Fruit fly (Drosophila melanogaster): ENCODE measurements around the gene CG14442.

DNA sequence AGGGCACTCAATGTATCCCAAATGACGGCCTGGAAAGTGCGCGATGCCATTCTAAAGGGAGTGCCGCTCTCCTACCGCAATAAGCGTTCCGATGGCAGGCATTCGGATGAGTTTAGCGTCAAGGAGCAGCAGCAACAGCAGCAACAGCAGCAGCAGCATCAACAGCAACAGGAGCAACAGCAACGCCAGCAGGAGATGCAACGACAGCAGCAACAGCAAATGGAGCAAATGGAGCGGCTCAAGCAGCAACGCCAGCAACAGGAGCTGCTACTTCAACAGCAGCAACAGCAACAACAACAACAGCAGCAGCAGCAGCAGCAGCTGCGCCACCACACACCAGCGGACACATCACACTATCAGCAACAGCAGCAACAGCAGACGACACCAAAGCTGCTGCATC is 21.4 kb upstream of the CG14442 start:
- TF ChIP-seq CG12768 (GFP tag; optimal IDR thresholded peaks at IDR 0.05): no peak
- TF ChIP-seq Clk (GFP tag; optimal IDR thresholded peaks at IDR 0.05): no peak
- TF ChIP-seq bab1 (GFP tag; optimal IDR thresholded peaks at IDR 0.05): no peak

Measured in whole organism, adult.